Fruit fly (Drosophila melanogaster) whole organism, embryonic: Measurements from ENCODE around the gene MsR2.

ENCODE experiments used
- Awh ChIP-seq: fragments of 200-800 bp; sonication (Bioruptor generic); IDR thresholded peaks from 2 replicates; pipeline ENCODE4, ENCODE4 v1.3.6; 2022; ENCODE audit warnings: missing biosample characterization, missing genetic modification characterization
- B-H1 ChIP-seq: fragments of 200-800 bp; sonication (Bioruptor generic); IDR thresholded peaks from 3 replicates; pipeline ENCODE4 v1.3.6; 2022; ENCODE audit warnings: missing biosample characterization, missing genetic modification characterization
- Bteb2 ChIP-seq: fragments of 200-800 bp; sonication (Bioruptor generic); optimal IDR thresholded peaks from 2 replicates; lab custom pipeline; 2016; ENCODE audit warnings: missing biosample characterization, missing genetic modification characterization
- CG1024 ChIP-seq: fragments of 200-800 bp; sonication (Bioruptor generic); IDR thresholded peaks from 2 replicates; pipeline ENCODE4 v1.3.6; 2022; ENCODE audit warnings: missing biosample characterization, missing genetic modification characterization
- CG10366 ChIP-seq: fragments of 200-800 bp; sonication (Bioruptor generic); IDR thresholded peaks from 2 replicates; pipeline ENCODE4 v1.3.6; 2022; ENCODE audit warnings: missing biosample characterization, missing genetic modification characterization
- CG10565 ChIP-seq: fragments of 200-800 bp; sonication (Bioruptor generic); optimal IDR thresholded peaks from 3 replicates; lab custom pipeline; 2016; ENCODE audit warnings: missing biosample characterization, mild to moderate bottlenecking, missing genetic modification characterization
- CG13624 ChIP-seq: fragments of 200-800 bp; sonication (Bioruptor generic); optimal IDR thresholded peaks from 2 replicates; lab custom pipeline; 2016; ENCODE audit warnings: missing biosample characterization, missing genetic modification characterization
- CG14860 ChIP-seq: fragments of 200-800 bp; sonication (Bioruptor generic); IDR thresholded peaks from 3 replicates; pipeline ENCODE4 v1.3.6; 2022; ENCODE audit warnings: missing biosample characterization, missing genetic modification characterization; ENCODE audit not compliant: partially characterized antibody
- CG15073 ChIP-seq: fragments of 200-800 bp; sonication (Bioruptor generic); optimal IDR thresholded peaks from 2 replicates; lab custom pipeline; 2016; ENCODE audit warnings: missing biosample characterization, missing genetic modification characterization
- CG15269 ChIP-seq: fragments of 200-800 bp; sonication (Bioruptor generic); optimal IDR thresholded peaks from 2 replicates; lab custom pipeline; 2018; ENCODE audit warnings: missing biosample characterization, mild to moderate bottlenecking, missing genetic modification characterization, moderate library complexity
- CG17328 ChIP-seq: fragments of 200-800 bp; sonication (Bioruptor generic); IDR thresholded peaks from 2 replicates; pipeline ENCODE4 v1.3.6; 2022; ENCODE audit warnings: missing biosample characterization, missing genetic modification characterization
- CG17802 ChIP-seq: fragments of 200-800 bp; sonication (Bioruptor generic); optimal IDR thresholded peaks from 2 replicates; lab custom pipeline; 2018; ENCODE audit warnings: missing biosample characterization, mild to moderate bottlenecking, missing genetic modification characterization, moderate library complexity
- CG1792 ChIP-seq: fragments of 200-800 bp; sonication (Bioruptor generic); optimal IDR thresholded peaks from 2 replicates; lab custom pipeline; 2016; ENCODE audit warnings: missing biosample characterization, missing genetic modification characterization
- CG18262 ChIP-seq: fragments of 200-800 bp; optimal IDR thresholded peaks from 3 replicates; lab custom pipeline; 2019; ENCODE audit warnings: missing biosample characterization, mild to moderate bottlenecking, missing genetic modification characterization, moderate library complexity
- CG31224 ChIP-seq: fragments of 200-800 bp; sonication (Bioruptor generic); IDR thresholded peaks from 2 replicates; pipeline ENCODE4 v1.3.6; 2022; ENCODE audit warnings: missing biosample characterization, missing genetic modification characterization
- CG3995 ChIP-seq: fragments of 200-800 bp; sonication (Bioruptor generic); optimal IDR thresholded peaks from 3 replicates; lab custom pipeline; 2016; ENCODE audit warnings: missing biosample characterization, missing genetic modification characterization
- CG4404 ChIP-seq: fragments of 200-800 bp; sonication (Bioruptor generic); IDR thresholded peaks from 2 replicates; pipeline ENCODE4 v1.3.6; 2022; ENCODE audit warnings: missing biosample characterization, missing genetic modification characterization
- CG4424 ChIP-seq: fragments of 200-800 bp; sonication (Bioruptor generic); optimal IDR thresholded peaks from 3 replicates; lab custom pipeline; 2016; ENCODE audit warnings: missing biosample characterization, missing genetic modification characterization
- CG6654 ChIP-seq: fragments of 200-800 bp; sonication (Bioruptor generic); optimal IDR thresholded peaks from 2 replicates; lab custom pipeline; 2017; ENCODE audit warnings: missing biosample characterization, mild to moderate bottlenecking, missing genetic modification characterization
- CG7786 ChIP-seq: fragments of 200-800 bp; sonication (Bioruptor generic); optimal IDR thresholded peaks from 2 replicates; lab custom pipeline; 2016; ENCODE audit warnings: missing biosample characterization, missing genetic modification characterization
- CG8944 ChIP-seq: fragments of 200-800 bp; sonication (Bioruptor generic); optimal IDR thresholded peaks from 3 replicates; lab custom pipeline; 2016; ENCODE audit warnings: missing biosample characterization, missing genetic modification characterization
- CG9876 ChIP-seq: fragments of 200-800 bp; sonication (Bioruptor generic); optimal IDR thresholded peaks from 2 replicates; lab custom pipeline; 2016; ENCODE audit warnings: missing biosample characterization, missing genetic modification characterization
- GATAe ChIP-seq: fragments of 200-800 bp; sonication (Bioruptor generic); conservative IDR thresholded peaks from 2 replicates; pipeline ENCODE4 v1.3.6; 2022; ENCODE audit warnings: missing biosample characterization, missing genetic modification characterization
- Hey ChIP-seq: fragments of 200-800 bp; sonication (Bioruptor generic); optimal IDR thresholded peaks from 3 replicates; lab custom pipeline; 2018; ENCODE audit warnings: missing biosample characterization, mild to moderate bottlenecking, missing genetic modification characterization
- Max ChIP-seq: fragments of 200-800 bp; sonication (Bioruptor generic); optimal IDR thresholded peaks from 2 replicates; lab custom pipeline; 2016; ENCODE audit warnings: missing biosample characterization, mild to moderate bottlenecking, missing genetic modification characterization
- NC2β ChIP-seq: fragments of 200-800 bp; sonication (Bioruptor generic); optimal IDR thresholded peaks from 2 replicates; lab custom pipeline; 2016; ENCODE audit warnings: missing biosample characterization, missing genetic modification characterization
- NfI ChIP-seq: fragments of 200-800 bp; sonication (Bioruptor generic); optimal IDR thresholded peaks from 3 replicates; lab custom pipeline; 2018; ENCODE audit warnings: missing biosample characterization, mild to moderate bottlenecking, missing genetic modification characterization, moderate library complexity
- Xrp1 ChIP-seq: fragments of 200-800 bp; sonication (Bioruptor generic); IDR thresholded peaks from 2 replicates; pipeline ENCODE4 v1.3.6; 2022; ENCODE audit warnings: missing biosample characterization, missing genetic modification characterization
- ash1 ChIP-seq: fragments of 200-800 bp; sonication (Bioruptor generic); optimal IDR thresholded peaks from 2 replicates; lab custom pipeline; 2018; ENCODE audit warnings: missing biosample characterization, mild to moderate bottlenecking, missing genetic modification characterization
- ato ChIP-seq: fragments of 200-800 bp; sonication (Bioruptor generic); IDR thresholded peaks from 2 replicates; pipeline ENCODE4 v1.3.6; 2022; ENCODE audit warnings: missing biosample characterization, missing genetic modification characterization; ENCODE audit not compliant: partially characterized antibody
- bbx ChIP-seq: fragments of 200-800 bp; sonication (Bioruptor generic); IDR thresholded peaks from 2 replicates; pipeline ENCODE4 v1.3.6; 2022; ENCODE audit warnings: missing biosample characterization, missing genetic modification characterization; ENCODE audit not compliant: partially characterized antibody
- br ChIP-seq: fragments of >200 bp; optimal IDR thresholded peaks from 2 replicates; lab custom pipeline; 2017
- ems ChIP-seq: fragments of 200-800 bp; sonication (Bioruptor generic); optimal IDR thresholded peaks from 3 replicates; lab custom pipeline; 2016; ENCODE audit warnings: missing biosample characterization, missing genetic modification characterization
- esg ChIP-seq: fragments of 200-800 bp; sonication (Bioruptor generic); conservative IDR thresholded peaks from 2 replicates; pipeline ENCODE4 v1.3.6; 2022; ENCODE audit warnings: missing biosample characterization, missing genetic modification characterization
- ewg ChIP-seq: fragments of 200-800 bp; sonication (Bioruptor generic); optimal IDR thresholded peaks from 3 replicates; lab custom pipeline; 2017; ENCODE audit warnings: mild to moderate bottlenecking, missing biosample characterization, missing genetic modification reagents, missing genetic modification characterization
- fd102C ChIP-seq: fragments of 200-800 bp; sonication (Bioruptor generic); optimal IDR thresholded peaks from 2 replicates; lab custom pipeline; 2018; ENCODE audit warnings: missing biosample characterization, mild to moderate bottlenecking, missing genetic modification characterization, moderate library complexity
- ftz-f1 ChIP-seq: fragments of 200-800 bp; sonication (Bioruptor generic); optimal IDR thresholded peaks from 2 replicates; lab custom pipeline; 2016; ENCODE audit warnings: missing biosample characterization, missing genetic modification characterization
- gce ChIP-seq: fragments of 200-800 bp; sonication (Bioruptor generic); IDR thresholded peaks from 3 replicates; pipeline ENCODE4 v1.3.6; 2022; ENCODE audit warnings: missing biosample characterization, missing genetic modification characterization
- gcm ChIP-seq: fragments of 200-800 bp; sonication (Bioruptor generic); optimal IDR thresholded peaks from 2 replicates; lab custom pipeline; 2019; ENCODE audit warnings: missing biosample characterization, mild to moderate bottlenecking, missing genetic modification characterization, moderate library complexity
- gem ChIP-seq: fragments of 200-800 bp; sonication (Bioruptor generic); optimal IDR thresholded peaks from 2 replicates; lab custom pipeline; 2019; ENCODE audit warnings: missing biosample characterization, mild to moderate bottlenecking, missing genetic modification characterization, moderate library complexity
- hb ChIP-seq: fragments of 200-800 bp; sonication (Bioruptor generic); IDR thresholded peaks from 3 replicates; pipeline ENCODE4 v1.3.6; 2022; ENCODE audit warnings: missing biosample characterization, missing genetic modification characterization; ENCODE audit not compliant: partially characterized antibody
- ind ChIP-seq: fragments of 200-800 bp; sonication (Bioruptor generic); optimal IDR thresholded peaks from 3 replicates; lab custom pipeline; 2016; ENCODE audit warnings: missing biosample characterization, missing genetic modification characterization
- insv ChIP-seq, 2 experiments: fragments of 200-800 bp; sonication (Bioruptor generic); optimal IDR thresholded peaks; 3 replicates each; lab custom pipeline; 2016 to 2018; ENCODE audit warnings: missing biosample characterization in 2 of 2, missing genetic modification characterization in 2 of 2
- kni ChIP-seq: fragments of 200-800 bp; sonication (Bioruptor generic); optimal IDR thresholded peaks from 3 replicates; lab custom pipeline; 2017; ENCODE audit warnings: mild to moderate bottlenecking, missing biosample characterization, missing genetic modification reagents, missing genetic modification characterization
- lola ChIP-seq, 3 experiments: fragments of >200 bp in 2 of 3; fragments of 200-800 bp in 1 of 3; sonication (Bioruptor generic) in 1 of 3; optimal IDR thresholded peaks; 2 replicates each; lab custom pipeline; 2017 to 2019; ENCODE audit warnings: missing biosample characterization in 3 of 3, missing genetic modification characterization in 3 of 3, mild to moderate bottlenecking in 1 of 3, moderate library complexity in 1 of 3
- mam ChIP-seq: fragments of 200-800 bp; sonication (Bioruptor generic); optimal IDR thresholded peaks from 3 replicates; lab custom pipeline; 2016; ENCODE audit warnings: missing biosample characterization, missing genetic modification characterization
- odd ChIP-seq: fragments of 200-800 bp; sonication (Bioruptor generic); optimal IDR thresholded peaks from 2 replicates; lab custom pipeline; 2017; ENCODE audit warnings: missing biosample characterization, mild to moderate bottlenecking, missing genetic modification characterization
- pfk ChIP-seq: fragments of 200-800 bp; sonication (Bioruptor generic); optimal IDR thresholded peaks from 2 replicates; lab custom pipeline; 2018; ENCODE audit warnings: missing biosample characterization, mild to moderate bottlenecking, missing genetic modification characterization, moderate library complexity
- sug ChIP-seq: fragments of 200-800 bp; optimal IDR thresholded peaks from 2 replicates; lab custom pipeline; 2019; ENCODE audit warnings: missing biosample characterization, mild to moderate bottlenecking, missing genetic modification characterization, moderate library complexity
- tio ChIP-seq: fragments of 200-800 bp; sonication (Bioruptor generic); optimal IDR thresholded peaks from 2 replicates; lab custom pipeline; 2017; ENCODE audit warnings: missing biosample characterization, missing genetic modification characterization, inconsistent platforms

Gene MsR2

dm6 chr3L:2257412-2257862 lies 25.2 kb upstream of the MsR2 start, which contains the start of the genes CG1275 and Elp5 (continued):
- peak; percentile 100 for TF ChIP-seq CG10366 (GFP tag; lab: Robert Waterston, UW)
- TF ChIP-seq pfk (GFP tag; lab: Kevin White, UChicago) = peak; percentile 71
- TF ChIP-seq NfI (GFP tag; lab: Kevin White, UChicago) = peak; percentile 99
- peak; percentile 95 for TF ChIP-seq ind (GFP tag; lab: Kevin White, UChicago)
- TF ChIP-seq Max (GFP tag; lab: Kevin White, UChicago) = peak; percentile 94
- TF ChIP-seq CG14860 (GFP tag; lab: Robert Waterston, UW) = no peak
- TF ChIP-seq CG15269 (tag; lab: Kevin White, UChicago) = peak; percentile 98
- peak; percentile 16 to 76 for TF ChIP-seq insv (GFP tag; optimal IDR thresholded peaks at IDR 0.05; lab: Kevin White, UChicago)
- TF ChIP-seq CG31224 (GFP tag; lab: Robert Waterston, UW) = peak; percentile 98
- peak; percentile 96 for TF ChIP-seq CG8944 (GFP tag; lab: Kevin White, UChicago)
- TF ChIP-seq Bteb2 (GFP tag; lab: Kevin White, UChicago) = peak; percentile 97
- TF ChIP-seq gce = peak; percentile 99
- TF ChIP-seq ash1 (GFP tag; lab: Kevin White, UChicago) = peak; percentile 80
- peak; percentile 96 for TF ChIP-seq ems (GFP tag; lab: Kevin White, UChicago)
- no peak for TF ChIP-seq br (lab: Kevin White, UChicago)
- peak; percentile 100 for TF ChIP-seq Awh (GFP tag; lab: Robert Waterston, UW)
- peak; percentile 98 for TF ChIP-seq CG18262
- peak; percentile 97 for TF ChIP-seq CG13624 (GFP tag; lab: Kevin White, UChicago)
- TF ChIP-seq CG17328 = peak; percentile 99
- peak; percentile 89 for TF ChIP-seq Hey (tag; lab: Kevin White, UChicago)
- peak; percentile 84 for TF ChIP-seq CG15073 (GFP tag; lab: Kevin White, UChicago)
- peak; percentile 99 for TF ChIP-seq Xrp1 (GFP tag; lab: Robert Waterston, UW)
- TF ChIP-seq CG1024 (GFP tag; lab: Robert Waterston, UW) = peak; percentile 98
- TF ChIP-seq CG9876 = peak; percentile 88
- TF ChIP-seq NC2β (GFP tag; lab: Kevin White, UChicago) = peak; percentile 94
- peak; percentile 86 for TF ChIP-seq ftz-f1 (GFP tag; lab: Kevin White, UChicago)
- peak; percentile 97 for TF ChIP-seq CG7786
- TF ChIP-seq GATAe (GFP tag; lab: Robert Waterston, UW) = peak; percentile 99
- TF ChIP-seq gcm = peak; percentile 97
- no peak for TF ChIP-seq bbx (GFP tag; lab: Robert Waterston, UW)
- peak; percentile 57 for TF ChIP-seq CG10565
- TF ChIP-seq mam (GFP tag; lab: Kevin White, UChicago) = peak; percentile 97
- TF ChIP-seq ato = 0 out of 2 replicates have a peak, but pooled peaks have one; percentile 6
- TF ChIP-seq B-H1 (GFP tag; lab: Robert Waterston, UW) = peak; percentile 99
- peak; percentile 95 for TF ChIP-seq ewg
- peak; percentile 80 for TF ChIP-seq fd102C
- TF ChIP-seq CG17802 (tag; lab: Kevin White, UChicago) = peak; percentile 91
- peak; percentile 99 for TF ChIP-seq gem (tag; lab: Kevin White, UChicago)
- peak; percentile 65 for TF ChIP-seq kni (GFP tag; lab: Kevin White, UChicago)
- TF ChIP-seq CG4404 = peak; percentile 98
- peak; percentile 99 for TF ChIP-seq esg (GFP tag; lab: Robert Waterston, UW)
- TF ChIP-seq CG3995 (GFP tag; lab: Kevin White, UChicago) = peak; percentile 83
- TF ChIP-seq CG6654 (GFP tag; lab: Kevin White, UChicago) = peak; percentile 84
- TF ChIP-seq tio (GFP tag; lab: Kevin White, UChicago) = peak; percentile 97
- peak in 1 of 3 experiments; percentile 96 for TF ChIP-seq lola (GFP tag; optimal IDR thresholded peaks at IDR 0.05; lab: Kevin White, UChicago)
- TF ChIP-seq odd (GFP tag; lab: Kevin White, UChicago) = peak; percentile 95
- TF ChIP-seq sug (tag; lab: Kevin White, UChicago) = peak; percentile 96
- peak; percentile 88 for TF ChIP-seq CG1792 (GFP tag; lab: Kevin White, UChicago)
- TF ChIP-seq CG4424 (GFP tag; lab: Kevin White, UChicago) = peak; percentile 98
- TF ChIP-seq hb (GFP tag; lab: Robert Waterston, UW) = no peak
